Worm (Caenorhabditis elegans) whole organism, L4/young adult: ENCODE data around the gene ced-13.

Source experiments
- dao-5 ChIP-seq: sonication (generic microtip); optimal IDR thresholded peaks from 2 replicates; lab custom pipeline; 2016; ENCODE audit warnings: missing genotype, missing genetic modification characterization, moderate library complexity, missing compliant biosample characterization
- him-1 ChIP-seq: sonication (generic microtip); optimal IDR thresholded peaks from 2 replicates; lab custom pipeline; 2016; ENCODE audit warnings: missing genotype, missing genetic modification reagents, missing genetic modification characterization, missing compliant biosample characterization

DNA sequence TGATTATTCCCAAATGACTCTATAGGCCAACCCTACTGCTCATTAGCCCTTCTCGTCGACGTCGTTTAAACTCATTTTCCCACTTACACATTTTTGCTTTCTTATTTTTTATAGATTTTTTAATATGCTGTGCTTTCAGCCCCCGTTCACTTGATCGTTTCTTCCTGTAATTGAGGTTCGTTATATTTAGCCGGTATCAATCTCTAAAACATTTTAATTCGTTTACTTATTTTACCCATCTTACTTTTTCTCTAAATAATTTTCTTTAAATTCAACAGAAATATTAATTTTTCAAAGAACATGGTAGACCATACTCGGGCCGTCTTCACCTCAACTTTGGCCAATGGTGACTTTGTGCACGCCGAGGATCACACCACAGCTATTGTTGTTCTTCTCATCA lies 42.2 kb upstream of the ced-13 start, which contains the start of gene F55E10.1:
- no peak for TF ChIP-seq dao-5 (tag; lab: Kevin White, UChicago)
- TF ChIP-seq him-1 (tag; lab: Kevin White, UChicago): no peak
